Worm (Caenorhabditis elegans): ENCODE data around the gene gar-2.

The gar-2 gene

ce11 chrIII:6324139-6324538, 15.0 kb downstream of the gar-2 start, which contains the start of gene C56G2.5:
TSS of gene C56G2.5 (minus strand) at chrIII:6324239.
- TF ChIP-seq fkh-10 (GFP tag; optimal IDR thresholded peaks at IDR 0.05) (no peak), snpc-4 (tag; optimal IDR thresholded peaks at IDR 0.05) (no peak), lin-13 (GFP tag; optimal IDR thresholded peaks at IDR 0.05) (no peak)

ce11 chrIII:6331211-6331782, 22.1 kb downstream of the gar-2 start, which contains the start of gene C56G2.4:
TSS of gene C56G2.4 (plus strand) at chrIII:6331732.
- TF ChIP-seq fkh-10 (GFP tag; optimal IDR thresholded peaks at IDR 0.05) (peak; percentile 42), efl-1 (optimal IDR thresholded peaks at IDR 0.05) (no peak), efl-1 (GFP tag; optimal IDR thresholded peaks at IDR 0.05 in 1 of 2) (peak in 1 of 2 experiments; percentile 25), lin-35 (GFP tag; optimal IDR thresholded peaks at IDR 0.05) (no peak), lin-14 (GFP tag; optimal IDR thresholded peaks at IDR 0.05) (peak; percentile 4), elt-2 (tag; optimal IDR thresholded peaks at IDR 0.05) (no peak), unc-62 (GFP tag; optimal IDR thresholded peaks at IDR 0.05) (no peak)

- TF ChIP-seq fkh-10 (GFP tag; optimal IDR thresholded peaks at IDR 0.05) (peak; percentile 71), lin-14 (GFP tag; optimal IDR thresholded peaks at IDR 0.05) (peak; percentile 23), lin-35 (GFP tag; optimal IDR thresholded peaks at IDR 0.05) (no peak)
Measured at ce11 chrIII:6334364-6334763, 25.2 kb downstream of the gar-2 start.

- peak; percentile 88 for TF ChIP-seq nhr-85 (tag)
Measured at ce11 chrIII:6337730-6338129, 28.6 kb downstream of the gar-2 start.

- TF ChIP-seq unc-62 (GFP tag; optimal IDR thresholded peaks at IDR 0.05) = no peak
- no peak for TF ChIP-seq ets-5 (GFP tag; IDR thresholded peaks at IDR 0.05)
- TF ChIP-seq lir-3 (tag; optimal IDR thresholded peaks at IDR 0.05; ENCODE audit: poor library complexity) = no peak
- TF ChIP-seq elt-3 (tag; optimal IDR thresholded peaks at IDR 0.05) = peak in 1 of 6 experiments; percentile 61
- no peak for TF ChIP-seq rnt-1 (tag; optimal IDR thresholded peaks at IDR 0.05)
Measured at ce11 chrIII:6339919-6340434, 30.8 kb downstream of the gar-2 start, which contains the start of gene let-767. TSS of gene let-767 (minus strand) at chrIII:6339969.

ce11 chrIII:6341878-6342453, 32.8 kb downstream of the gar-2 start, which contains the start of gene rpn-13:
TSS of gene rpn-13 (minus strand) at chrIII:6341928.
- TF ChIP-seq efl-1 (optimal IDR thresholded peaks at IDR 0.05) (peak; percentile 58 to 62), efl-1 (GFP tag; optimal IDR thresholded peaks at IDR 0.05 in 1 of 2) (peak in 1 of 2 experiments; percentile 64), fkh-10 (GFP tag; optimal IDR thresholded peaks at IDR 0.05) (no peak), lsy-2 (tag; optimal IDR thresholded peaks at IDR 0.05) (peak; percentile 94 to 98), F16B12.6 (tag; optimal IDR thresholded peaks at IDR 0.05) (peak; percentile 95), ceh-88 (GFP tag; IDR thresholded peaks at IDR 0.05) (no peak), fkh-4 (tag; optimal IDR thresholded peaks at IDR 0.05; ENCODE audit: borderline replicate concordance) (no peak), zag-1 (tag; optimal IDR thresholded peaks at IDR 0.05) (no peak), nhr-47 (tag; optimal IDR thresholded peaks at IDR 0.05) (peak; percentile 54), lin-35 (GFP tag; optimal IDR thresholded peaks at IDR 0.05) (peak; percentile 70 to 83), nhr-20 (tag; optimal IDR thresholded peaks at IDR 0.05) (peak; percentile 32), mdl-1 (tag; optimal IDR thresholded peaks at IDR 0.05) (peak in 1 of 2 experiments; percentile 65), nhr-71 (tag; optimal IDR thresholded peaks at IDR 0.05) (peak; percentile 59), hlh-4 (tag; optimal IDR thresholded peaks at IDR 0.05) (no peak), lir-3 (tag; optimal IDR thresholded peaks at IDR 0.05; ENCODE audit: poor library complexity) (no peak), C34B4.2 (tag; optimal IDR thresholded peaks at IDR 0.05) (no peak), nhr-28 (tag; optimal IDR thresholded peaks at IDR 0.05) (no peak), aly-2 (tag; optimal IDR thresholded peaks at IDR 0.05) (no peak), alr-1 (tag; optimal IDR thresholded peaks at IDR 0.05; ENCODE audit: borderline replicate concordance) (no peak), snpc-4 (tag; optimal IDR thresholded peaks at IDR 0.05) (peak; percentile 1), snu-23 (GFP tag; optimal IDR thresholded peaks at IDR 0.05) (peak; percentile 63), blmp-1 (tag; optimal IDR thresholded peaks at IDR 0.05) (peak; percentile 35), ets-5 (GFP tag; IDR thresholded peaks at IDR 0.05) (no peak), fkh-8 (tag; optimal IDR thresholded peaks at IDR 0.05) (no peak), elt-3 (tag; optimal IDR thresholded peaks at IDR 0.05) (peak in 1 of 6 experiments; percentile 27), aha-1 (tag; optimal IDR thresholded peaks at IDR 0.05) (no peak), ceh-8 (GFP tag; optimal IDR thresholded peaks at IDR 0.05) (no peak), mab-9 (GFP tag; IDR thresholded peaks at IDR 0.05) (no peak), sptf-1 (tag; optimal IDR thresholded peaks at IDR 0.05) (no peak), irx-1 (tag; optimal IDR thresholded peaks at IDR 0.05) (no peak), mef-2 (tag; optimal IDR thresholded peaks at IDR 0.05) (no peak), jun-1 (tag; optimal IDR thresholded peaks at IDR 0.05) (peak; percentile 6)
